Worm (Caenorhabditis elegans): ENCODE measurements around the gene C32D5.14.

C32D5.14 gene

DNA sequence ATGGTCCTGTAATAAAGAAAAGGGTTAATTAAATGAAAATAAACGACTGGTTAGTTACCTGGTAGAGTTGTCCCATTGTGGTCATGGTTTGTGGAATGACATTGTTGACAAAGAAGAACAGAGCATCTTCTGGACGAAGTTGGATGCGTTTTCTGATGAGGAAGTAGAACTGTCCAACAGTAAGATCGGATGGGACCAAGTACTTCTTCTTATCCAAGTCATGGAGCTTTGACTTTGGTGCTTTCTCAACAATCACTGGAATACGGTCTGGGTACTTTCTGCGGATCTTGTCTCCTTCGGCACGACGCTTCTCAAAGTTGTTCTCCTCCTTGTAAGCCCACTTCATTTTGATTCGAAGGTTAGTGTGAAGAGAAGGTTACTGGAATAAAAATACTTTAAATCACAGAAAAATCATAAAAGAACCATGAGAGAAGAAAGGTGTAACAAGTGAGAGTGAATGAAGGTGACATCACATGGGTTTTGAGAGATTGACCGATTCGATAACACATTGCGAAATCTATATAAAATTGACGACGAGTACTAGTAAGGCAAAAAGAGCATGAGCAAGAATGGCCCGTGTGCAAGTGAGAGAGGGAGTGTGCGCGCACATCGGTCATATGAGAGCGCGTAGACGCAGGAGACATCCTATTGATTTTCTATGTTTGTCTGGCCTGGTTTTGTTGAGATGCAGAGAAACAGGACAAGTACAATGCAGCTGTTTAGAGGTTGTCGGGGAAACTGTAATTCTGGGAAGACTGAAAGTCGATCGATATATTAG is 12.2 kb downstream of the C32D5.14 start, which contains the start of gene lgg-1 (continued):
- peak; percentile 34 for TF ChIP-seq gei-8 (GFP tag; optimal IDR thresholded peaks at IDR 0.05)
- TF ChIP-seq hlh-30 (tag; optimal IDR thresholded peaks at IDR 0.05; ENCODE audit: insufficient read depth) = peak; percentile 84
- TF ChIP-seq skn-1 (tag; optimal IDR thresholded peaks at IDR 0.05) = no peak
- peak; percentile 39 for TF ChIP-seq spr-1 (tag; optimal IDR thresholded peaks at IDR 0.05)
- TF ChIP-seq nhr-25 (tag; optimal IDR thresholded peaks at IDR 0.05; ENCODE audit: borderline replicate concordance, insufficient read depth) = no peak
- TF ChIP-seq ama-1 (optimal IDR thresholded peaks at IDR 0.05) = peak; percentile 95
- TF ChIP-seq unc-130 (GFP tag; optimal IDR thresholded peaks at IDR 0.05) = no peak
- TF ChIP-seq daf-12 (tag; optimal IDR thresholded peaks at IDR 0.05) = no peak
- TF ChIP-seq lin-15B (tag; optimal IDR thresholded peaks at IDR 0.05) = no peak
- no peak for TF ChIP-seq pqm-1 (tag; optimal IDR thresholded peaks at IDR 0.05)
- peak; percentile 43 for TF ChIP-seq fkh-10 (GFP tag; optimal IDR thresholded peaks at IDR 0.05)
- TF ChIP-seq F44E2.7 (GFP tag; IDR thresholded peaks at IDR 0.05) = no peak
- peak; percentile 53; the same call in 1 of the 2 replicates for TF ChIP-seq T26A8.4 (GFP tag; IDR thresholded peaks at IDR 0.05)
- no peak for TF ChIP-seq jun-1 (tag; optimal IDR thresholded peaks at IDR 0.05)
- TF ChIP-seq mep-1 (tag; optimal IDR thresholded peaks at IDR 0.05) = peak; percentile 50
- no peak for TF ChIP-seq nhr-48 (tag; optimal IDR thresholded peaks at IDR 0.05)
- no peak for TF ChIP-seq nhr-42 (GFP tag; IDR thresholded peaks at IDR 0.05)
- peak; percentile 82 for TF ChIP-seq ceh-28 (tag; optimal IDR thresholded peaks at IDR 0.05)
- peak; percentile 17 for TF ChIP-seq spr-3 (GFP tag; optimal IDR thresholded peaks at IDR 0.05)
- TF ChIP-seq nhr-10 (tag; optimal IDR thresholded peaks at IDR 0.05) = peak; percentile 63
- 0 out of 2 replicates have a peak, but pooled peaks have one; percentile 45 for TF ChIP-seq Y105C5A.15 (GFP tag; IDR thresholded peaks at IDR 0.05)

DNA sequence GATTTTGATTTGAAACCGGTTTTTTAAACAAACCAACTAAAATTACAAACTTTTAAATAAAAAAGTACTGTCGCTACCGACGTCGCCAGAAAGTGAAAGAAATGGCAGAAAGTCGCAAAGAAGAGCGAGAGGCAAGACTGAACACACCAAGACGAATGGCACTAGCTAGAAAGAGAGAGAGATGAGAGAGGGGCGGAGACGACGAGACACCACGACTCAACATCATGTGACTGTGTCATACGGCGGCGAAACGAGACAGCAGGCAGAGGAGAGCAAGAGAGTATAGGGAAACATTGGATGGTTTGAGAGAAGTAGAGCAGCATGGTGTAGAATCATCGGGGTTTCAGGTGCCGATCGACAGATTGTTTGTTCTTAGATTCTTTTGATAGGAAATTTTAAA is 13.1 kb downstream of the C32D5.14 start:
- peak; percentile 92 for TF ChIP-seq dmd-6 (GFP tag; IDR thresholded peaks at IDR 0.05)
- peak; percentile 26 for TF ChIP-seq zip-2 (tag; optimal IDR thresholded peaks at IDR 0.05)
- TF ChIP-seq snpc-1.2 (GFP tag; IDR thresholded peaks at IDR 0.05) = no peak
- TF ChIP-seq daf-16 (GFP tag; optimal IDR thresholded peaks at IDR 0.05) = peak; percentile 39 to 42
- TF ChIP-seq daf-16 (tag; optimal IDR thresholded peaks at IDR 0.05) = peak; percentile 88
- TF ChIP-seq ces-1 (GFP tag; optimal IDR thresholded peaks at IDR 0.05) = no peak
- TF ChIP-seq cey-2 (tag; optimal IDR thresholded peaks at IDR 0.05; ENCODE audit: borderline replicate concordance, insufficient read depth) = peak; percentile 45
- TF ChIP-seq hlh-11 (tag; optimal IDR thresholded peaks at IDR 0.05) = peak; percentile 98
- peak; percentile 97 for TF ChIP-seq mxl-3 (GFP tag; optimal IDR thresholded peaks at IDR 0.05)
- no peak for TF ChIP-seq lir-3 (tag; optimal IDR thresholded peaks at IDR 0.05)
- no peak for TF ChIP-seq unc-39 (tag; optimal IDR thresholded peaks at IDR 0.05)
- peak; percentile 77 for TF ChIP-seq duxl-1 (tag; optimal IDR thresholded peaks at IDR 0.05; ENCODE audit: poor library complexity)
- no peak for TF ChIP-seq fos-1 (tag; optimal IDR thresholded peaks at IDR 0.05)
- no peak for TF ChIP-seq gei-8 (GFP tag; optimal IDR thresholded peaks at IDR 0.05)
- TF ChIP-seq lin-1 (GFP tag; IDR thresholded peaks at IDR 0.05) = peak; percentile 65; the same call in 1 of the 2 replicates
- no peak for TF ChIP-seq skn-1 (tag; optimal IDR thresholded peaks at IDR 0.05)
- peak; percentile 73; the same call in 1 of the 2 replicates for TF ChIP-seq tra-1 (GFP tag; IDR thresholded peaks at IDR 0.05)
- TF ChIP-seq arid-1 (GFP tag; conservative IDR thresholded peaks at IDR 0.05) = peak; percentile 34; the same call in 1 of the 2 replicates
- TF ChIP-seq nhr-76 (tag; optimal IDR thresholded peaks at IDR 0.05) = peak; percentile 11
- TF ChIP-seq ama-1 (optimal IDR thresholded peaks at IDR 0.05) = peak; percentile 99
- peak in 1 of 2 experiments; percentile 99 for TF ChIP-seq unc-62 (GFP tag; optimal IDR thresholded peaks at IDR 0.05 in 1 of 2)
- no peak for TF ChIP-seq unc-62 (tag; optimal IDR thresholded peaks at IDR 0.05)
- peak; percentile 90 for TF ChIP-seq nhr-11 (tag; optimal IDR thresholded peaks at IDR 0.05)
- no peak for TF ChIP-seq lim-7 (GFP tag; IDR thresholded peaks at IDR 0.05)
- TF ChIP-seq dmd-9 (GFP tag; IDR thresholded peaks at IDR 0.05) = no peak
- peak; percentile 79; the same call in 1 of the 2 replicates for TF ChIP-seq mdt-29 (GFP tag; IDR thresholded peaks at IDR 0.05)
- TF ChIP-seq nhr-42 (GFP tag; IDR thresholded peaks at IDR 0.05) = no peak
- TF ChIP-seq nhr-25 (tag; optimal IDR thresholded peaks at IDR 0.05; ENCODE audit: borderline replicate concordance, insufficient read depth) = peak; percentile 74
- 0 out of 2 replicates have a peak, but pooled peaks have one; percentile 13 for TF ChIP-seq nhr-41 (GFP tag; IDR thresholded peaks at IDR 0.05)
- TF ChIP-seq attf-4 (tag; optimal IDR thresholded peaks at IDR 0.05) = peak; percentile 32
- peak; percentile 89 for TF ChIP-seq mep-1 (tag; optimal IDR thresholded peaks at IDR 0.05)
- no peak for TF ChIP-seq zag-1 (tag; optimal IDR thresholded peaks at IDR 0.05)
- TF ChIP-seq ZK337.2 (GFP tag; IDR thresholded peaks at IDR 0.05) = no peak
- peak; percentile 76 for TF ChIP-seq nhr-77 (tag; optimal IDR thresholded peaks at IDR 0.05)
